Worm (Caenorhabditis elegans) whole organism, late embryonic: ENCODE measurements around the gene F22F7.8.

ENCODE experiments used
- ceh-18 ChIP-seq: sonication (generic microtip); optimal IDR thresholded peaks from 2 replicates; lab custom pipeline; 2016; ENCODE audit warnings: missing genetic modification characterization, missing compliant biosample characterization
- ceh-22 ChIP-seq: sonication (generic microtip); optimal IDR thresholded peaks from 2 replicates; lab custom pipeline; 2017; ENCODE audit warnings: missing biosample characterization, missing genetic modification characterization
- ets-4 ChIP-seq: sonication (generic microtip); optimal IDR thresholded peaks from 2 replicates; lab custom pipeline; 2016; ENCODE audit warnings: missing genetic modification characterization, missing compliant biosample characterization
- nhr-11 ChIP-seq: fragments of 150-350 bp; optimal IDR thresholded peaks from 2 replicates; lab custom pipeline; 2014; ENCODE audit warnings: missing biosample characterization, missing genetic modification characterization
- syd-9 ChIP-seq: sonication (generic microtip); optimal IDR thresholded peaks from 2 replicates; lab custom pipeline; 2016; ENCODE audit warnings: mild to moderate bottlenecking, missing genetic modification characterization, moderate library complexity, missing compliant biosample characterization

DNA sequence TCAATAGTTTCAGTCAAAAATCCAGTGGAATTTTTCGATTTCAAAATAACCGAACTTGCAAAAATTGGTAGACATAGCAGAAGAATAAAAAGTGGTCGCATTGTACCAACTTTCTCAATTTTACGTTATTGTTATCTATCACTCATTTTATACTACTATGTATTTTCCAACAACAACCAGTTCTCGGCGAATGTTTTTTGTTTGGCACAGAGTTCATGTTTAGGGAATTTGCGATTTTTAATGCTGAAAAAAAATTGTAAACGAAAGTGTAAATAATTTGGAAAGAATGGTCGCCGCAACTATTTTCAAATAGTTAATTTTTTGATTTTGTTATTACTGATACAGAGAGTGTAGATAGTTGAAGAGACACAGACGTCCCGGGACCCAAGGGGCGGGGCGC lies 27.7 kb upstream of the F22F7.8 start, which contains the start of gene C45H4.21:
- TF ChIP-seq nhr-11 (tag; lab: Kevin White, UChicago) (no peak), ceh-18 (tag; lab: Kevin White, UChicago) (no peak), ceh-22 (tag; lab: Kevin White, UChicago) (no peak), syd-9 (tag; lab: Kevin White, UChicago) (no peak), ets-4 (tag; lab: Kevin White, UChicago) (no peak)
